Fruit fly (Drosophila melanogaster): ENCODE results near the gene Yod1.

The Yod1 gene

DNA sequence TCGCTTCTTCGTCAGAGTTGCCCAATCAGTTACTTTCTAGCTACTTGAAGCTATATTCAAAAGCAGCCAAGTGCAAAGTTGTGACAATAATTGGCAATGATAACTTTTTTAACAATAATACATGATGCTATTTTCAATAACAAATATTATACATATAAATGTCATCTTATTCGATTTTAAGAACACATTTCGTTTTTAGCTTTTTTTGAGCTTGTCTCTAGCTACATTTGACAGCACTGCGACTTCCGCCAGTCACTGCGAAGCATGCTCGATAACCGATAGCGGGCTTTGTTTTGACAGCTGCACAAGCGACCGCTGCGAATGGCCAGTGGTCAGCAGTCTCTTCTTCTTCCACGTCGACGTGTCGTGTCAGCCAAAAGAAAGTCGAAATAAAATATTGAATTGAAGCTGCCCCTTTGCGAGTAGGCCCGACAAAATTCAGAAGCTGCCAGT is 18.7 kb downstream of the Yod1 start, which contains the start of the genes Gen and Srp54k (continued):
- TF ChIP-seq CG10543 (GFP tag; optimal IDR thresholded peaks at IDR 0.05), result peak; percentile 39
- peak in 1 of 2 experiments; percentile 5 for TF ChIP-seq bsh (GFP tag; optimal IDR thresholded peaks at IDR 0.05)
- peak; percentile 95 for TF ChIP-seq MESR4 (GFP tag; optimal IDR thresholded peaks at IDR 0.05)
- TF ChIP-seq CG15601 (tag; optimal IDR thresholded peaks at IDR 0.05), result peak; percentile 46
- peak in 1 of 2 experiments; percentile 75 for TF ChIP-seq insv (GFP tag; optimal IDR thresholded peaks at IDR 0.05)
- TF ChIP-seq h (optimal IDR thresholded peaks at IDR 0.05), result no peak
- no peak for TF ChIP-seq CG7372 (GFP tag; IDR thresholded peaks at IDR 0.05)
- TF ChIP-seq Sry-β (GFP tag; optimal IDR thresholded peaks at IDR 0.05), result peak; percentile 96
- peak; percentile 17 for TF ChIP-seq psq (GFP tag; optimal IDR thresholded peaks at IDR 0.05)
- TF ChIP-seq CG12769 (tag; optimal IDR thresholded peaks at IDR 0.05), result no peak
- TF ChIP-seq row (GFP tag; IDR thresholded peaks at IDR 0.05), result peak; percentile 91
- TF ChIP-seq CG17612 (GFP tag; IDR thresholded peaks at IDR 0.05), result no peak
- TF ChIP-seq Mad (GFP tag; optimal IDR thresholded peaks at IDR 0.05), result peak; percentile 52
- TF ChIP-seq CG11085 (GFP tag; IDR thresholded peaks at IDR 0.05), result no peak
- peak; percentile 38; the same call in 1 of the 3 replicates for TF ChIP-seq HLH4C (GFP tag; IDR thresholded peaks at IDR 0.05; ENCODE audit: partially characterized antibody)
- peak; percentile 41 for TF ChIP-seq CG9727 (GFP tag; optimal IDR thresholded peaks at IDR 0.05)
- TF ChIP-seq sc (optimal IDR thresholded peaks at IDR 0.05), result no peak
- TF ChIP-seq sc (GFP tag; optimal IDR thresholded peaks at IDR 0.05), result peak; percentile 16
- no peak for TF ChIP-seq sna (GFP tag; IDR thresholded peaks at IDR 0.05; ENCODE audit: partially characterized antibody)
- TF ChIP-seq B-H2 (GFP tag; optimal IDR thresholded peaks at IDR 0.05), result peak; percentile 46
- no peak for TF ChIP-seq HmgD (GFP tag; optimal IDR thresholded peaks at IDR 0.05)
- TF ChIP-seq ems (GFP tag; optimal IDR thresholded peaks at IDR 0.05), result peak; percentile 24
- no peak for TF ChIP-seq CG2889 (GFP tag; IDR thresholded peaks at IDR 0.05)
- no peak for TF ChIP-seq Tbp (GFP tag; optimal IDR thresholded peaks at IDR 0.05)
- no peak for TF ChIP-seq mld (GFP tag; IDR thresholded peaks at IDR 0.05; ENCODE audit: partially characterized antibody)
- TF ChIP-seq dysf (GFP tag; IDR thresholded peaks at IDR 0.05), result peak; percentile 58
- no peak for TF ChIP-seq Dfd (GFP tag; optimal IDR thresholded peaks at IDR 0.05)
- 0 out of 2 replicates have a peak, but pooled peaks have one; percentile 16 for TF ChIP-seq chm (GFP tag; IDR thresholded peaks at IDR 0.05)
- TF ChIP-seq TFAM (GFP tag; optimal IDR thresholded peaks at IDR 0.05), result no peak
- peak; percentile 62 for TF ChIP-seq Opbp (GFP tag; IDR thresholded peaks at IDR 0.05; ENCODE audit: partially characterized antibody)
- TF ChIP-seq Nf-YB (GFP tag; optimal IDR thresholded peaks at IDR 0.05), result no peak
- no peak for TF ChIP-seq cwo (GFP tag; optimal IDR thresholded peaks at IDR 0.05)
- peak; percentile 4 for TF ChIP-seq scrt (GFP tag; optimal IDR thresholded peaks at IDR 0.05)
- TF ChIP-seq CG18599 (GFP tag; optimal IDR thresholded peaks at IDR 0.05), result no peak
- TF ChIP-seq Dll (GFP tag; IDR thresholded peaks at IDR 0.05; ENCODE audit: partially characterized antibody), result peak; percentile 48; the same call in 2 of the 4 replicates
- TF ChIP-seq CG2116 (GFP tag; optimal IDR thresholded peaks at IDR 0.05), result peak; percentile 35
- peak; percentile 63 for TF ChIP-seq sob (GFP tag; IDR thresholded peaks at IDR 0.05)
- TF ChIP-seq Hey (tag; optimal IDR thresholded peaks at IDR 0.05), result no peak
- peak; percentile 79 for TF ChIP-seq ssp (GFP tag; IDR thresholded peaks at IDR 0.05)
- peak; percentile 12 for TF ChIP-seq Nf-YC (tag; optimal IDR thresholded peaks at IDR 0.05)
- TF ChIP-seq Stat92E (GFP tag; optimal IDR thresholded peaks at IDR 0.05), result no peak
- peak; percentile 48 for TF ChIP-seq bcd (GFP tag; optimal IDR thresholded peaks at IDR 0.05)
- TF ChIP-seq HmgZ (tag; optimal IDR thresholded peaks at IDR 0.05), result peak; percentile 66
- TF ChIP-seq knrl (GFP tag; IDR thresholded peaks at IDR 0.05; ENCODE audit: partially characterized antibody), result peak; percentile 30; the same call in 1 of the 3 replicates
- no peak for TF ChIP-seq Side (GFP tag; optimal IDR thresholded peaks at IDR 0.05)
- TF ChIP-seq Abd-B (GFP tag; optimal IDR thresholded peaks at IDR 0.05), result peak; percentile 20
- TF ChIP-seq CHES-1-like (GFP tag; optimal IDR thresholded peaks at IDR 0.05), result peak; percentile 66
- TF ChIP-seq Dbx (GFP tag; IDR thresholded peaks at IDR 0.05), result no peak; the same call in 1 of the 3 replicates
- peak; percentile 17; the same call in 1 of the 2 replicates for TF ChIP-seq inv (GFP tag; IDR thresholded peaks at IDR 0.05; ENCODE audit: partially characterized antibody)
- TF ChIP-seq bab2 (GFP tag; optimal IDR thresholded peaks at IDR 0.05), result no peak

Data from whole organism, embryonic.